Worm (Caenorhabditis elegans) whole organism, L4 larva: ENCODE measurements around the gene prmt-1.

Experiments used
- ceh-20 ChIP-seq: fragments of 200-800 bp; sonication (Bioruptor generic); IDR thresholded peaks from 2 replicates; pipeline ENCODE4 v1.3.6; 2022; ENCODE audit warnings: missing genetic modification reagents, missing genetic modification characterization, missing compliant biosample characterization
- ces-1 ChIP-seq: fragments of 150-350 bp; sonication (generic microtip); optimal IDR thresholded peaks from 4 replicates; lab custom pipeline; 2014; ENCODE audit warnings: missing biosample characterization, missing genetic modification reagents, missing genetic modification characterization
- hif-1 ChIP-seq, 2 experiments: sonication (generic microtip); optimal IDR thresholded peaks; 2 replicates each; lab custom pipeline; 2016 to 2017; ENCODE audit warnings: missing compliant biosample characterization in 2 of 2, missing genetic modification characterization in 2 of 2, missing genetic modification reagents in 2 of 2, missing genotype in 2 of 2, mild to moderate bottlenecking in 1 of 2
- saeg-2 ChIP-seq: fragments of 200-800 bp; sonication (Bioruptor generic); IDR thresholded peaks from 2 replicates; pipeline ENCODE4 v1.3.6; 2022; ENCODE audit warnings: missing genetic modification reagents, missing genetic modification characterization, missing compliant biosample characterization
- zag-1 ChIP-seq: fragments of 150-350 bp; optimal IDR thresholded peaks from 2 replicates; lab custom pipeline; 2014; ENCODE audit warnings: missing biosample characterization, missing genetic modification characterization

The prmt-1 gene

DNA sequence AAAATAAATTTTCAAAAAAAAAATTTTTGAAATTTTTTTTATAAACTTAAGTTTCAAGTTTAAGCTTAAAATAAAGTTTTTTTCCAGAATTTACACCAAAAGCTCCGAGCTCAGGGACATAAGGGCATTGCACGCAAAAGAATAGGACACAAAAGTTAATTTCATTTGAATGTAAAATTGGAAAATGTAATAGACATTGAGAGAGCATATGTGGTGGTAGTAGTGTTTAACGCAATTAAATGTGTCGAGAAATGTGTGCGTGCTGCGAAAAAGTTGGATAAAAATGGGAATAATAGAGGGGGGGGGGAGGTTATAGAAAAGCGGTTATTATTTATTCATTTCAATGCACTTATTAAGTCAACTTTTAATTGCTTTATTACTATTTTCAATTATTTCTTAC is 48.9 kb downstream of the prmt-1 start:
- no peak for TF ChIP-seq ceh-20
- no peak for TF ChIP-seq hif-1 (tag; optimal IDR thresholded peaks at IDR 0.05; lab: Kevin White, UChicago)
- TF ChIP-seq ces-1 (GFP tag; lab: Kevin White, UChicago): no peak
- TF ChIP-seq saeg-2 (GFP tag; lab: Robert Waterston, UW): no peak
- TF ChIP-seq zag-1 (tag; lab: Kevin White, UChicago): no peak
